Fruit fly (Drosophila melanogaster): ENCODE data around the gene mex1.

mex1 gene

dm6 chr3L:15548843-15549242 is 29.5 kb upstream of the mex1 start:
- TF ChIP-seq CG16863 (GFP tag; optimal IDR thresholded peaks at IDR 0.05) (no peak), CG7271 (tag; optimal IDR thresholded peaks at IDR 0.05) (no peak), sens (GFP tag) (peak; percentile 74), HmgZ (tag; optimal IDR thresholded peaks at IDR 0.05) (peak; percentile 6), CG3995 (GFP tag; optimal IDR thresholded peaks at IDR 0.05) (no peak), Optix (GFP tag; IDR thresholded peaks at IDR 0.05) (no peak), Oli (tag; optimal IDR thresholded peaks at IDR 0.05) (no peak), odd (GFP tag; optimal IDR thresholded peaks at IDR 0.05) (peak; percentile 16), CG2120 (GFP tag; optimal IDR thresholded peaks at IDR 0.05) (peak; percentile 31), chn (GFP tag; optimal IDR thresholded peaks at IDR 0.05) (no peak), CG30020 (tag; optimal IDR thresholded peaks at IDR 0.05) (no peak), trh (GFP tag; optimal IDR thresholded peaks at IDR 0.05) (no peak), CG2712 (tag; optimal IDR thresholded peaks at IDR 0.05) (no peak), sr (GFP tag; IDR thresholded peaks at IDR 0.05) (no peak), Med (GFP tag) (peak; percentile 72), cwo (GFP tag; optimal IDR thresholded peaks at IDR 0.05) (peak; percentile 32), Taf1 (GFP tag; IDR thresholded peaks at IDR 0.05) (no peak), caup (GFP tag; optimal IDR thresholded peaks at IDR 0.05; ENCODE audit: severe bottlenecking) (peak; percentile 74), CG14710 (tag; optimal IDR thresholded peaks at IDR 0.05) (no peak), zen (tag; optimal IDR thresholded peaks at IDR 0.05) (no peak), dmrt11E (tag; optimal IDR thresholded peaks at IDR 0.05) (no peak), jigr1 (GFP tag; IDR thresholded peaks at IDR 0.05) (no peak), sc (optimal IDR thresholded peaks at IDR 0.05) (no peak), sc (GFP tag; optimal IDR thresholded peaks at IDR 0.05) (no peak), MESR4 (GFP tag; optimal IDR thresholded peaks at IDR 0.05) (no peak), Hmx (GFP tag; optimal IDR thresholded peaks at IDR 0.05) (no peak), CG9817 (tag; optimal IDR thresholded peaks at IDR 0.05) (no peak), nau (GFP tag; optimal IDR thresholded peaks at IDR 0.05) (peak; percentile 54), CG8765 (GFP tag; IDR thresholded peaks at IDR 0.05) (no peak), Atf6 (GFP tag; IDR thresholded peaks at IDR 0.05) (0 out of 2 replicates have a peak, but pooled peaks have one; percentile 15), CG12104 (GFP tag; optimal IDR thresholded peaks at IDR 0.05) (peak; percentile 10), bigmax (GFP tag; optimal IDR thresholded peaks at IDR 0.05) (no peak), sob (GFP tag; IDR thresholded peaks at IDR 0.05) (peak; percentile 10; the same call in 1 of the 2 replicates), CG8281 (tag; optimal IDR thresholded peaks at IDR 0.05) (no peak), CG1233 (GFP tag; optimal IDR thresholded peaks at IDR 0.05) (peak; percentile 30), CG9876 (GFP tag; optimal IDR thresholded peaks at IDR 0.05) (no peak), gsb (GFP tag; IDR thresholded peaks at IDR 0.05) (no peak), CG15011 (GFP tag; optimal IDR thresholded peaks at IDR 0.05) (peak; percentile 35), B-H1 (GFP tag; IDR thresholded peaks at IDR 0.05) (no peak), BtbVII (GFP tag; optimal IDR thresholded peaks at IDR 0.05) (peak; percentile 66), CG34376 (GFP tag; optimal IDR thresholded peaks at IDR 0.05) (peak; percentile 59), eyg (GFP tag; optimal IDR thresholded peaks at IDR 0.05) (no peak), Hr39 (optimal IDR thresholded peaks at IDR 0.05) (no peak), CG42726 (GFP tag; IDR thresholded peaks at IDR 0.05; ENCODE audit: partially characterized antibody) (no peak), crp (GFP tag; optimal IDR thresholded peaks at IDR 0.05) (no peak), CG16815 (GFP tag; optimal IDR thresholded peaks at IDR 0.05) (no peak), ato (GFP tag; IDR thresholded peaks at IDR 0.05; ENCODE audit: partially characterized antibody) (no peak), CG18599 (GFP tag; optimal IDR thresholded peaks at IDR 0.05) (peak; percentile 72), zf30C (GFP tag; optimal IDR thresholded peaks at IDR 0.05) (no peak), Hr51 (GFP tag; optimal IDR thresholded peaks at IDR 0.05) (no peak), Aef1 (GFP tag; IDR thresholded peaks at IDR 0.05) (no peak)

Measured in whole organism, embryonic.